Worm (Caenorhabditis elegans) whole organism, L1 larva: ENCODE results near the gene T03G11.10.
A peak's percentile ranks its signal among the peaks of the same experiment; 100 is the strongest.

ENCODE experiments used
- C16A3.4 ChIP-seq: fragments of 150-350 bp; optimal IDR thresholded peaks from 2 replicates; lab custom pipeline; 2014; ENCODE audit warnings: missing biosample characterization, missing genetic modification characterization
- C34B4.2 ChIP-seq: sonication (generic microtip); optimal IDR thresholded peaks from 2 replicates; lab custom pipeline; 2017; ENCODE audit warnings: mild to moderate bottlenecking, missing genetic modification characterization, missing compliant biosample characterization
- Y116A8C.19 ChIP-seq: sonication (generic microtip); optimal IDR thresholded peaks from 2 replicates; lab custom pipeline; 2016; ENCODE audit warnings: missing compliant biosample characterization, missing genetic modification characterization, borderline replicate concordance
- aha-1 ChIP-seq: fragments of 150-350 bp; optimal IDR thresholded peaks from 2 replicates; lab custom pipeline; 2014; ENCODE audit warnings: missing biosample characterization, missing genetic modification characterization
- blmp-1 ChIP-seq: fragments of 150-350 bp; optimal IDR thresholded peaks from 2 replicates; lab custom pipeline; 2014; ENCODE audit warnings: missing biosample characterization, missing genetic modification characterization
- ceh-63 ChIP-seq: fragments of 200-800 bp; sonication (Bioruptor generic); optimal IDR thresholded peaks from 2 replicates; lab custom pipeline; 2018; ENCODE audit warnings: mild to moderate bottlenecking, missing genetic modification characterization, missing compliant biosample characterization
- ces-1 ChIP-seq: fragments of 150-350 bp; optimal IDR thresholded peaks from 2 replicates; lab custom pipeline; 2014; ENCODE audit warnings: missing biosample characterization, missing genetic modification reagents, missing genetic modification characterization
- dsc-1 ChIP-seq: sonication (generic microtip); optimal IDR thresholded peaks from 2 replicates; lab custom pipeline; 2016; ENCODE audit warnings: mild to moderate bottlenecking, missing genetic modification characterization, missing compliant biosample characterization
- efl-1 ChIP-seq, 4 experiments: fragments of 150-350 bp; optimal IDR thresholded peaks in 3 of 4; peaks in 1 of 4; 1 replicate in 1 of 4; 2 replicates in 3 of 4; lab custom pipeline; 2014; ENCODE audit warnings: missing biosample characterization in 2 of 4, missing genetic modification characterization in 2 of 4, missing genetic modification reagents in 2 of 4
- efl-3 ChIP-seq: fragments of 200-800 bp; sonication (Bioruptor generic); optimal IDR thresholded peaks from 2 replicates; lab custom pipeline; 2018; ENCODE audit warnings: mild to moderate bottlenecking, missing genetic modification characterization, missing compliant biosample characterization
- egl-27 ChIP-seq, 2 experiments: fragments of 150-350 bp in 1 of 2; sonication (generic microtip); optimal IDR thresholded peaks; 3 replicates each; lab custom pipeline; 2017 to 2018; ENCODE audit warnings: missing biosample characterization in 2 of 2, missing genetic modification characterization in 2 of 2, missing genetic modification reagents in 2 of 2
- elt-2 ChIP-seq: sonication (generic microtip); optimal IDR thresholded peaks from 2 replicates; lab custom pipeline; 2016; ENCODE audit warnings: missing genetic modification characterization, mild to moderate bottlenecking, inconsistent platforms, missing compliant biosample characterization, missing genetic modification reagents
- elt-3 ChIP-seq, 6 experiments: fragments of 150-350 bp in 1 of 6; sonication (generic microtip); optimal IDR thresholded peaks; 2 replicates each; lab custom pipeline; 2017 to 2018; ENCODE audit warnings: missing biosample characterization in 6 of 6, missing genetic modification characterization in 6 of 6, inconsistent platforms in 1 of 6
- fkh-10 ChIP-seq: sonication (generic microtip); optimal IDR thresholded peaks from 2 replicates; lab custom pipeline; 2017; ENCODE audit warnings: missing biosample characterization, missing genetic modification reagents, missing genetic modification characterization
- fkh-8 ChIP-seq: sonication (generic microtip); optimal IDR thresholded peaks from 2 replicates; lab custom pipeline; 2016; ENCODE audit warnings: mild to moderate bottlenecking, missing genetic modification characterization, missing compliant biosample characterization
- grh-1 ChIP-seq: fragments of 200-800 bp; sonication (Bioruptor generic); IDR thresholded peaks from 2 replicates; pipeline ENCODE4 v1.3.6; 2022; ENCODE audit warnings: missing genetic modification reagents, missing genetic modification characterization, missing compliant biosample characterization
- isw-1 ChIP-seq: fragments of 200-800 bp; sonication (Bioruptor generic); IDR thresholded peaks from 2 replicates; pipeline ENCODE4 v1.3.6; 2022; ENCODE audit warnings: missing genetic modification characterization, missing compliant biosample characterization
- jun-1 ChIP-seq: fragments of 150-350 bp; optimal IDR thresholded peaks from 2 replicates; lab custom pipeline; 2014; ENCODE audit warnings: missing biosample characterization, missing genetic modification reagents, missing genetic modification characterization
- lin-14 ChIP-seq: fragments of 200-800 bp; sonication (Bioruptor generic); optimal IDR thresholded peaks from 2 replicates; lab custom pipeline; 2018; ENCODE audit warnings: mild to moderate bottlenecking, missing genetic modification characterization, moderate library complexity, missing compliant biosample characterization
- lin-15B ChIP-seq: fragments of 150-350 bp; sonication (generic microtip); optimal IDR thresholded peaks from 3 replicates; lab custom pipeline; 2014; ENCODE audit warnings: missing biosample characterization, missing genetic modification characterization
- lin-39 ChIP-seq: fragments of 150-350 bp; optimal IDR thresholded peaks from 2 replicates; lab custom pipeline; 2014; ENCODE audit warnings: missing biosample characterization, missing genetic modification reagents, missing genetic modification characterization
- lir-3 ChIP-seq: sonication (generic microtip); optimal IDR thresholded peaks from 2 replicates; lab custom pipeline; 2016; ENCODE audit warnings: mild to moderate bottlenecking, missing genetic modification characterization, moderate library complexity, missing compliant biosample characterization; ENCODE audit not compliant: poor library complexity
- lsy-2 ChIP-seq, 2 experiments: fragments of 150-350 bp; optimal IDR thresholded peaks; 2 replicates each; lab custom pipeline; 2014; ENCODE audit warnings: missing biosample characterization in 2 of 2, missing genetic modification characterization in 2 of 2
- mab-9 ChIP-seq: fragments of 200-800 bp; sonication (Bioruptor generic); IDR thresholded peaks from 2 replicates; pipeline ENCODE4 v1.3.6; 2022; ENCODE audit warnings: missing genetic modification reagents, missing genetic modification characterization, missing compliant biosample characterization
- mep-1 ChIP-seq: fragments of 150-350 bp; optimal IDR thresholded peaks from 2 replicates; lab custom pipeline; 2014; ENCODE audit warnings: missing biosample characterization, missing genetic modification characterization
- nhr-47 ChIP-seq: sonication (generic microtip); optimal IDR thresholded peaks from 2 replicates; lab custom pipeline; 2016; ENCODE audit warnings: mild to moderate bottlenecking, missing genetic modification characterization, moderate library complexity, missing compliant biosample characterization
- nhr-71 ChIP-seq: sonication (generic microtip); optimal IDR thresholded peaks from 2 replicates; lab custom pipeline; 2016; ENCODE audit warnings: mild to moderate bottlenecking, missing genetic modification characterization, moderate library complexity, missing compliant biosample characterization
- nhr-76 ChIP-seq: sonication (generic microtip); optimal IDR thresholded peaks from 2 replicates; lab custom pipeline; 2017; ENCODE audit warnings: missing biosample characterization, missing genetic modification characterization
- nhr-85 ChIP-seq: sonication (generic microtip); peaks from one replicate; lab custom pipeline; 2016; ENCODE audit warnings: missing genetic modification characterization, inconsistent platforms, missing compliant biosample characterization
- pax-3 ChIP-seq: fragments of 200-800 bp; sonication (Bioruptor generic); optimal IDR thresholded peaks from 2 replicates; lab custom pipeline; 2018; ENCODE audit warnings: mild to moderate bottlenecking, missing genetic modification characterization, moderate library complexity, missing compliant biosample characterization
- snu-23 ChIP-seq: sonication (generic microtip); optimal IDR thresholded peaks from 2 replicates; lab custom pipeline; 2016; ENCODE audit warnings: missing genetic modification characterization, missing compliant biosample characterization
- sptf-1 ChIP-seq: fragments of 150-350 bp; optimal IDR thresholded peaks from 2 replicates; lab custom pipeline; 2014; ENCODE audit warnings: missing biosample characterization, missing genetic modification characterization
- sup-37 ChIP-seq: fragments of 200-800 bp; sonication (Bioruptor generic); optimal IDR thresholded peaks from 2 replicates; lab custom pipeline; 2018; ENCODE audit warnings: mild to moderate bottlenecking, missing genetic modification characterization, missing compliant biosample characterization
- tbx-2 ChIP-seq: sonication (generic microtip); optimal IDR thresholded peaks from 2 replicates; lab custom pipeline; 2016; ENCODE audit warnings: missing genetic modification characterization, missing compliant biosample characterization
- tlp-1 ChIP-seq: fragments of 150-350 bp; optimal IDR thresholded peaks from 2 replicates; lab custom pipeline; 2014; ENCODE audit warnings: missing biosample characterization, missing genetic modification characterization
- unc-30 ChIP-seq: sonication (generic microtip); optimal IDR thresholded peaks from 2 replicates; lab custom pipeline; 2017; ENCODE audit warnings: missing biosample characterization, missing genetic modification characterization
- unc-62 ChIP-seq: fragments of 150-350 bp; optimal IDR thresholded peaks from 2 replicates; lab custom pipeline; 2014; ENCODE audit warnings: missing biosample characterization, missing genetic modification reagents, missing genetic modification characterization
- unc-86 ChIP-seq: sonication (generic microtip); optimal IDR thresholded peaks from 2 replicates; lab custom pipeline; 2016; ENCODE audit warnings: missing genetic modification characterization, missing compliant biosample characterization
- zip-4 ChIP-seq: fragments of 200-800 bp; sonication (Bioruptor generic); optimal IDR thresholded peaks from 2 replicates; lab custom pipeline; 2018; ENCODE audit warnings: mild to moderate bottlenecking, missing genetic modification characterization, moderate library complexity, missing compliant biosample characterization
- ztf-4 ChIP-seq: fragments of 150-350 bp; optimal IDR thresholded peaks from 2 replicates; lab custom pipeline; 2014; ENCODE audit warnings: missing biosample characterization, missing genetic modification characterization

Gene T03G11.10

ce11 chrX:5165037-5165436 lies 5.9 kb downstream of the T03G11.10 start, which contains the start of gene mans-3 (continued):
- TF ChIP-seq mep-1 (tag; lab: Kevin White, UChicago): peak; percentile 97
- peak; percentile 85 for TF ChIP-seq unc-86 (tag; lab: Kevin White, UChicago)
- TF ChIP-seq, all 84 proteins: peak for 57

- TF ChIP-seq efl-3 (GFP tag; lab: Kevin White, UChicago) (no peak), nhr-47 (tag; lab: Kevin White, UChicago) (peak; percentile 52), grh-1 (GFP tag; lab: Robert Waterston, UW) (no peak), sup-37 (GFP tag; lab: Kevin White, UChicago) (no peak), blmp-1 (no peak), ceh-63 (GFP tag; lab: Kevin White, UChicago) (no peak), isw-1 (GFP tag; lab: Robert Waterston, UW) (no peak), lin-39 (tag; lab: Kevin White, UChicago) (no peak), tbx-2 (no peak), dsc-1 (no peak), fkh-8 (tag; lab: Kevin White, UChicago) (peak; percentile 48), egl-27 (tag; optimal IDR thresholded peaks at IDR 0.05; lab: Kevin White, UChicago) (no peak), nhr-71 (tag; lab: Kevin White, UChicago) (peak; percentile 54)
These were observed 6.9 kb downstream of the T03G11.10 start for ce11 chrX:5164054-5164453.

ce11 chrX:5162755-5163154 lies 8.2 kb downstream of the T03G11.10 start, which contains the start of gene EGAP5.1:
TSS of gene EGAP5.1 (plus strand) at chrX:5163055.
- TF ChIP-seq pax-3 (tag; lab: Kevin White, UChicago) (no peak), unc-86 (tag; lab: Kevin White, UChicago) (no peak), aha-1 (tag; lab: Kevin White, UChicago) (no peak)

- TF ChIP-seq lsy-2 (tag; optimal IDR thresholded peaks at IDR 0.05; lab: Kevin White, UChicago) (no peak), elt-3 (tag; optimal IDR thresholded peaks at IDR 0.05; lab: Kevin White, UChicago) (peak in 1 of 6 experiments; percentile 33), fkh-10 (GFP tag; lab: Kevin White, UChicago) (no peak), efl-1 (optimal IDR thresholded peaks at IDR 0.05; lab: Kevin White, UChicago) (no peak), efl-1 (GFP tag; optimal IDR thresholded peaks at IDR 0.05 in 1 of 2; lab: Kevin White, UChicago) (peak in 1 of 2 experiments; percentile 12), nhr-85 (tag; lab: Kevin White, UChicago) (peak; percentile 64), unc-62 (no peak), ces-1 (GFP tag; lab: Kevin White, UChicago) (no peak), elt-2 (tag; lab: Kevin White, UChicago) (peak; percentile 23)
These were observed 11.3 kb downstream of the T03G11.10 start, which contains the start of gene C31H2.4 for ce11 chrX:5159645-5160044. TSS of gene C31H2.4 (minus strand) at chrX:5159663.

- TF ChIP-seq lin-14 (no peak), zip-4 (GFP tag; lab: Kevin White, UChicago) (no peak), Y116A8C.19 (tag; lab: Kevin White, UChicago) (no peak), fkh-8 (tag; lab: Kevin White, UChicago) (no peak), C16A3.4 (tag; lab: Kevin White, UChicago) (no peak), unc-30 (tag; lab: Kevin White, UChicago) (no peak), mab-9 (GFP tag; lab: Robert Waterston, UW) (no peak), tlp-1 (tag; lab: Kevin White, UChicago) (no peak), lir-3 (no peak), egl-27 (tag; optimal IDR thresholded peaks at IDR 0.05; lab: Kevin White, UChicago) (no peak), ztf-4 (tag; lab: Kevin White, UChicago) (no peak), lin-15B (tag; lab: Kevin White, UChicago) (no peak), sptf-1 (no peak), jun-1 (tag; lab: Kevin White, UChicago) (no peak), nhr-76 (tag; lab: Kevin White, UChicago) (no peak), snu-23 (GFP tag; lab: Kevin White, UChicago) (no peak), C34B4.2 (tag; lab: Kevin White, UChicago) (no peak)
- TF ChIP-seq, all 84 proteins: peak for 0
These were observed 16.7 kb downstream of the T03G11.10 start, which contains the start of gene C31H2.3 for ce11 chrX:5154278-5154677. TSS of gene C31H2.3 (minus strand) at chrX:5154378.
